Worm (Caenorhabditis elegans) whole organism, late embryonic: ENCODE results near the gene R13H7.2.

Experiments used
- C38D4.7 ChIP-seq: fragments of 200-800 bp; sonication (Bioruptor generic); optimal IDR thresholded peaks from 2 replicates; lab custom pipeline; 2018; ENCODE audit warnings: mild to moderate bottlenecking, missing genetic modification characterization, moderate library complexity, missing compliant biosample characterization
- K02D7.2 ChIP-seq: sonication (generic microtip); optimal IDR thresholded peaks from 2 replicates; lab custom pipeline; 2017; ENCODE audit warnings: mild to moderate bottlenecking, missing genetic modification characterization, missing compliant biosample characterization
- K09A11.1 ChIP-seq: sonication (generic microtip); optimal IDR thresholded peaks from 2 replicates; lab custom pipeline; 2017; ENCODE audit warnings: antibody characterized with exemption, mild to moderate bottlenecking, missing genetic modification characterization, missing compliant biosample characterization; ENCODE audit not compliant: insufficient read depth
- ahr-1 ChIP-seq: sonication (generic microtip); optimal IDR thresholded peaks from 2 replicates; lab custom pipeline; 2016; ENCODE audit warnings: missing genetic modification characterization, missing compliant biosample characterization
- ceh-18 ChIP-seq: sonication (generic microtip); optimal IDR thresholded peaks from 2 replicates; lab custom pipeline; 2016; ENCODE audit warnings: missing genetic modification characterization, missing compliant biosample characterization
- ceh-22 ChIP-seq: sonication (generic microtip); optimal IDR thresholded peaks from 2 replicates; lab custom pipeline; 2017; ENCODE audit warnings: missing biosample characterization, missing genetic modification characterization
- ceh-30 ChIP-seq: fragments of 150-350 bp; optimal IDR thresholded peaks from 2 replicates; lab custom pipeline; 2014; ENCODE audit warnings: missing biosample characterization, missing genetic modification characterization
- ceh-31 ChIP-seq: sonication (generic microtip); optimal IDR thresholded peaks from 2 replicates; lab custom pipeline; 2016; ENCODE audit warnings: missing genetic modification characterization, missing compliant biosample characterization
- ceh-34 ChIP-seq: sonication (generic microtip); optimal IDR thresholded peaks from 2 replicates; lab custom pipeline; 2016; ENCODE audit warnings: mild to moderate bottlenecking, missing genetic modification characterization, missing compliant biosample characterization
- ceh-45 ChIP-seq: fragments of 200-800 bp; sonication (Bioruptor generic); IDR thresholded peaks from 2 replicates; pipeline ENCODE4 v1.3.6; 2022; ENCODE audit warnings: missing genetic modification reagents, missing genetic modification characterization, missing compliant biosample characterization
- ceh-48 ChIP-seq: sonication (generic microtip); optimal IDR thresholded peaks from 2 replicates; lab custom pipeline; 2016; ENCODE audit warnings: missing genetic modification characterization, inconsistent platforms, missing compliant biosample characterization
- ceh-6 ChIP-seq: fragments of 200-800 bp; sonication (Bioruptor generic); optimal IDR thresholded peaks from 2 replicates; lab custom pipeline; 2018; ENCODE audit warnings: mild to moderate bottlenecking, missing genetic modification characterization, missing compliant biosample characterization
- ceh-9 ChIP-seq: sonication (generic microtip); optimal IDR thresholded peaks from 2 replicates; lab custom pipeline; 2016; ENCODE audit warnings: mild to moderate bottlenecking, missing genetic modification characterization, inconsistent platforms, missing compliant biosample characterization
- dmd-4 ChIP-seq: sonication (generic microtip); optimal IDR thresholded peaks from 2 replicates; lab custom pipeline; 2016; ENCODE audit warnings: borderline replicate concordance, missing genetic modification characterization, missing compliant biosample characterization
- dve-1 ChIP-seq: sonication (generic microtip); optimal IDR thresholded peaks from 2 replicates; lab custom pipeline; 2017; ENCODE audit warnings: antibody characterized with exemption, mild to moderate bottlenecking, missing genetic modification characterization, missing compliant biosample characterization
- elt-2 ChIP-seq: sonication (generic microtip); optimal IDR thresholded peaks from 2 replicates; lab custom pipeline; 2016; ENCODE audit warnings: missing genetic modification reagents, missing genetic modification characterization, missing compliant biosample characterization
- ets-4 ChIP-seq: sonication (generic microtip); optimal IDR thresholded peaks from 2 replicates; lab custom pipeline; 2016; ENCODE audit warnings: missing genetic modification characterization, missing compliant biosample characterization
- eyg-1 ChIP-seq: sonication (generic microtip); optimal IDR thresholded peaks from 2 replicates; lab custom pipeline; 2016; ENCODE audit warnings: missing genotype, missing genetic modification characterization, missing compliant biosample characterization
- hlh-13 ChIP-seq: fragments of 200-800 bp; sonication (Bioruptor generic); optimal IDR thresholded peaks from 2 replicates; lab custom pipeline; 2018; ENCODE audit warnings: mild to moderate bottlenecking, missing genetic modification characterization, missing compliant biosample characterization
- hlh-30 ChIP-seq: sonication (generic microtip); optimal IDR thresholded peaks from 2 replicates; lab custom pipeline; 2017; ENCODE audit warnings: antibody characterized with exemption, missing genetic modification characterization, missing compliant biosample characterization; ENCODE audit not compliant: insufficient read depth
- hlh-6 ChIP-seq: sonication (generic microtip); optimal IDR thresholded peaks from 2 replicates; lab custom pipeline; 2016; ENCODE audit warnings: missing genotype, missing genetic modification characterization, missing compliant biosample characterization
- lin-11 ChIP-seq: fragments of 200-800 bp; sonication (Bioruptor generic); optimal IDR thresholded peaks from 2 replicates; lab custom pipeline; 2018; ENCODE audit warnings: mild to moderate bottlenecking, missing genetic modification characterization, missing compliant biosample characterization
- madf-2 ChIP-seq: sonication (generic microtip); optimal IDR thresholded peaks from 2 replicates; lab custom pipeline; 2017; ENCODE audit warnings: missing genetic modification characterization, missing compliant biosample characterization
- mec-3 ChIP-seq: sonication (generic microtip); optimal IDR thresholded peaks from 2 replicates; lab custom pipeline; 2016; ENCODE audit warnings: borderline replicate concordance, missing genetic modification characterization, missing compliant biosample characterization
- nfya-1 ChIP-seq: sonication (generic microtip); optimal IDR thresholded peaks from 2 replicates; lab custom pipeline; 2017; ENCODE audit warnings: missing genetic modification characterization, mild to moderate bottlenecking, missing compliant biosample characterization, antibody characterized with exemption, moderate library complexity
- nhr-11 ChIP-seq: fragments of 150-350 bp; optimal IDR thresholded peaks from 2 replicates; lab custom pipeline; 2014; ENCODE audit warnings: missing biosample characterization, missing genetic modification characterization
- nhr-232 ChIP-seq: sonication (generic microtip); optimal IDR thresholded peaks from 2 replicates; lab custom pipeline; 2016; ENCODE audit warnings: missing genetic modification characterization, missing compliant biosample characterization
- npax-4 ChIP-seq: sonication (generic microtip); optimal IDR thresholded peaks from 2 replicates; lab custom pipeline; 2016; ENCODE audit warnings: missing genetic modification characterization, missing compliant biosample characterization
- odd-2 ChIP-seq: sonication (generic microtip); optimal IDR thresholded peaks from 2 replicates; lab custom pipeline; 2017; ENCODE audit warnings: antibody characterized with exemption, mild to moderate bottlenecking, missing genetic modification characterization, missing compliant biosample characterization
- pat-9 ChIP-seq: fragments of 200-800 bp; sonication (Bioruptor generic); optimal IDR thresholded peaks from 2 replicates; lab custom pipeline; 2018; ENCODE audit warnings: mild to moderate bottlenecking, missing genetic modification characterization, moderate library complexity, missing compliant biosample characterization
- pha-4 ChIP-seq: fragments of 150-350 bp; optimal IDR thresholded peaks from 2 replicates; lab custom pipeline; 2018; ENCODE audit warnings: missing biosample characterization, missing genetic modification reagents, missing genetic modification characterization
- pqm-1 ChIP-seq: sonication (generic microtip); optimal IDR thresholded peaks from 2 replicates; lab custom pipeline; 2016; ENCODE audit warnings: missing genetic modification characterization, missing compliant biosample characterization
- rnt-1 ChIP-seq: sonication (generic microtip); optimal IDR thresholded peaks from 2 replicates; lab custom pipeline; 2016; ENCODE audit warnings: missing genetic modification characterization, missing compliant biosample characterization
- sdc-2 ChIP-seq: sonication (generic microtip); optimal IDR thresholded peaks from 2 replicates; lab custom pipeline; 2016; ENCODE audit warnings: missing genotype, missing genetic modification characterization, missing compliant biosample characterization
- sox-4 ChIP-seq: sonication (generic microtip); optimal IDR thresholded peaks from 2 replicates; lab custom pipeline; 2017; ENCODE audit warnings: mild to moderate bottlenecking, missing genetic modification characterization, inconsistent platforms, missing compliant biosample characterization
- tbx-2 ChIP-seq: sonication (generic microtip); optimal IDR thresholded peaks from 2 replicates; lab custom pipeline; 2016; ENCODE audit warnings: missing genetic modification characterization, missing compliant biosample characterization
- unc-3 ChIP-seq, 2 experiments: fragments of 200-800 bp in 1 of 2; sonication (Bioruptor generic) in 1 of 2; sonication (generic microtip) in 1 of 2; conservative IDR thresholded peaks in 1 of 2; optimal IDR thresholded peaks in 1 of 2; 2 replicates each; pipeline versions ENCODE4 v1.3.6 to Lab custom; 2016 to 2022; ENCODE audit warnings: missing compliant biosample characterization in 2 of 2, missing genetic modification characterization in 2 of 2, missing genetic modification reagents in 1 of 2
- unc-42 ChIP-seq: sonication (generic microtip); optimal IDR thresholded peaks from 2 replicates; lab custom pipeline; 2016; ENCODE audit warnings: missing genotype, missing genetic modification characterization, missing compliant biosample characterization
- unc-55 ChIP-seq: sonication (generic microtip); optimal IDR thresholded peaks from 2 replicates; lab custom pipeline; 2017; ENCODE audit warnings: missing biosample characterization, missing genetic modification reagents, missing genetic modification characterization
- unc-86 ChIP-seq: sonication (generic microtip); optimal IDR thresholded peaks from 2 replicates; lab custom pipeline; 2016; ENCODE audit warnings: missing genetic modification characterization, missing compliant biosample characterization
- ztf-16 ChIP-seq: sonication (generic microtip); optimal IDR thresholded peaks from 2 replicates; lab custom pipeline; 2017; ENCODE audit warnings: missing genetic modification characterization, missing compliant biosample characterization

The R13H7.2 gene

ce11 chrIV:6806475-6807063 lies 52.6 kb downstream of the R13H7.2 start, which contains the start of gene C17H12.10:
Gene C17H12.10, plus strand, starts transcription at chrIV:6806799.
- TF ChIP-seq sox-4 (tag; lab: Kevin White, UChicago): no peak
- no peak for TF ChIP-seq ceh-45 (GFP tag; lab: Robert Waterston, UW)
- peak; percentile 13 for TF ChIP-seq ceh-31 (tag; lab: Kevin White, UChicago)
- TF ChIP-seq elt-2 (tag; lab: Kevin White, UChicago): no peak
- peak; percentile 86 for TF ChIP-seq unc-42
- TF ChIP-seq ceh-34 (tag; lab: Kevin White, UChicago): no peak
- no peak for TF ChIP-seq ahr-1 (tag; lab: Kevin White, UChicago)
- TF ChIP-seq ceh-18 (tag; lab: Kevin White, UChicago): peak; percentile 15
- TF ChIP-seq ceh-30 (tag; lab: Kevin White, UChicago): no peak
- TF ChIP-seq odd-2 (tag; lab: Kevin White, UChicago): no peak
- no peak for TF ChIP-seq K09A11.1 (tag; lab: Kevin White, UChicago)
- TF ChIP-seq sdc-2 (tag; lab: Kevin White, UChicago): no peak
- TF ChIP-seq mec-3 (tag; lab: Kevin White, UChicago): no peak
- no peak for TF ChIP-seq hlh-13 (GFP tag; lab: Kevin White, UChicago)
- no peak for TF ChIP-seq npax-4

- TF ChIP-seq unc-55: no peak
- no peak for TF ChIP-seq eyg-1 (tag; lab: Kevin White, UChicago)
- TF ChIP-seq tbx-2 (tag; lab: Kevin White, UChicago): no peak
- no peak for TF ChIP-seq npax-4
- no peak for TF ChIP-seq ceh-6
- no peak for TF ChIP-seq K02D7.2 (tag; lab: Kevin White, UChicago)
- TF ChIP-seq madf-2 (tag; lab: Kevin White, UChicago): no peak
- TF ChIP-seq unc-42: no peak
- no peak for TF ChIP-seq pha-4 (tag; lab: Kevin White, UChicago)
- no peak for TF ChIP-seq ets-4
- no peak for TF ChIP-seq lin-11 (tag; lab: Kevin White, UChicago)
These were observed 54.4 kb downstream of the R13H7.2 start, which contains the start of gene C17H12.37 for ce11 chrIV:6804815-6805214. Gene C17H12.37, plus strand, starts transcription at chrIV:6805115.

ce11 chrIV:6803805-6804344 lies 55.3 kb downstream of the R13H7.2 start:
- peak; percentile 0 for TF ChIP-seq rnt-1 (tag; lab: Kevin White, UChicago)
- no peak for TF ChIP-seq unc-3 (GFP tag; conservative IDR thresholded peaks at IDR 0.05; lab: Robert Waterston, UW)
- no peak for TF ChIP-seq unc-3 (tag; optimal IDR thresholded peaks at IDR 0.05; lab: Kevin White, UChicago)
- TF ChIP-seq, all 69 proteins: peak for 1

ce11 chrIV:6803294-6803693 lies 55.9 kb downstream of the R13H7.2 start:
- TF ChIP-seq nhr-232 (tag; lab: Kevin White, UChicago) (no peak), ceh-6 (no peak), rnt-1 (tag; lab: Kevin White, UChicago) (no peak), ceh-48 (tag; lab: Kevin White, UChicago) (no peak), C38D4.7 (no peak), dve-1 (tag; lab: Kevin White, UChicago) (no peak), pqm-1 (tag; lab: Kevin White, UChicago) (no peak), pat-9 (tag; lab: Kevin White, UChicago) (no peak), ztf-16 (tag; lab: Kevin White, UChicago) (no peak), hlh-30 (tag; lab: Kevin White, UChicago) (no peak), hlh-6 (tag; lab: Kevin White, UChicago) (no peak), unc-86 (tag; lab: Kevin White, UChicago) (no peak), nfya-1 (no peak), nhr-11 (tag; lab: Kevin White, UChicago) (no peak), eyg-1 (tag; lab: Kevin White, UChicago) (no peak), ets-4 (no peak), ceh-22 (tag; lab: Kevin White, UChicago) (no peak), ceh-9 (tag; lab: Kevin White, UChicago) (no peak), dmd-4 (tag; lab: Kevin White, UChicago) (no peak)
